Worm (Caenorhabditis elegans) whole organism, L1 larva: Measurements from ENCODE around the gene frpr-10.

Experiments
- C16A3.4 ChIP-seq: fragments of 150-350 bp; optimal IDR thresholded peaks from 2 replicates; lab custom pipeline; 2014; ENCODE audit warnings: missing biosample characterization, missing genetic modification characterization
- Y116A8C.19 ChIP-seq: sonication (generic microtip); optimal IDR thresholded peaks from 2 replicates; lab custom pipeline; 2016; ENCODE audit warnings: missing compliant biosample characterization, missing genetic modification characterization, borderline replicate concordance
- blmp-1 ChIP-seq: fragments of 150-350 bp; optimal IDR thresholded peaks from 2 replicates; lab custom pipeline; 2014; ENCODE audit warnings: missing biosample characterization, missing genetic modification characterization
- ceh-63 ChIP-seq: fragments of 200-800 bp; sonication (Bioruptor generic); optimal IDR thresholded peaks from 2 replicates; lab custom pipeline; 2018; ENCODE audit warnings: mild to moderate bottlenecking, missing genetic modification characterization, missing compliant biosample characterization
- ceh-8 ChIP-seq: fragments of 200-800 bp; sonication (Bioruptor generic); optimal IDR thresholded peaks from 2 replicates; lab custom pipeline; 2018; ENCODE audit warnings: mild to moderate bottlenecking, missing genetic modification characterization, moderate library complexity, missing compliant biosample characterization
- ceh-82 ChIP-seq, 3 experiments: fragments of 150-350 bp in 1 of 3; sonication (generic microtip) in 2 of 3; optimal IDR thresholded peaks; 2 replicates each; lab custom pipeline; 2014 to 2017; ENCODE audit warnings: missing biosample characterization in 3 of 3, missing genetic modification characterization in 3 of 3
- ceh-88 ChIP-seq: fragments of 200-800 bp; sonication (Bioruptor generic); IDR thresholded peaks from 2 replicates; pipeline ENCODE4 v1.3.6; 2022; ENCODE audit warnings: missing genetic modification characterization, missing compliant biosample characterization
- dpl-1 ChIP-seq, 3 experiments: fragments of 150-350 bp in 2 of 3; sonication (generic microtip) in 1 of 3; optimal IDR thresholded peaks; 2 replicates each; lab custom pipeline; 2014 to 2017; ENCODE audit warnings: missing biosample characterization in 3 of 3, missing genetic modification characterization in 3 of 3, missing genetic modification reagents in 3 of 3
- dsc-1 ChIP-seq: sonication (generic microtip); optimal IDR thresholded peaks from 2 replicates; lab custom pipeline; 2016; ENCODE audit warnings: mild to moderate bottlenecking, missing genetic modification characterization, missing compliant biosample characterization
- efl-1 ChIP-seq, 4 experiments: fragments of 150-350 bp; optimal IDR thresholded peaks in 3 of 4; peaks in 1 of 4; 1 replicate in 1 of 4; 2 replicates in 3 of 4; lab custom pipeline; 2014; ENCODE audit warnings: missing biosample characterization in 2 of 4, missing genetic modification characterization in 2 of 4, missing genetic modification reagents in 2 of 4
- egl-13 ChIP-seq: sonication (generic microtip); optimal IDR thresholded peaks from 2 replicates; lab custom pipeline; 2016; ENCODE audit warnings: missing genotype, missing genetic modification reagents, missing genetic modification characterization, missing compliant biosample characterization
- elt-2 ChIP-seq: sonication (generic microtip); optimal IDR thresholded peaks from 2 replicates; lab custom pipeline; 2016; ENCODE audit warnings: missing genetic modification characterization, mild to moderate bottlenecking, inconsistent platforms, missing compliant biosample characterization, missing genetic modification reagents
- elt-3 ChIP-seq, 6 experiments: fragments of 150-350 bp in 1 of 6; sonication (generic microtip); optimal IDR thresholded peaks; 2 replicates each; lab custom pipeline; 2017 to 2018; ENCODE audit warnings: missing biosample characterization in 6 of 6, missing genetic modification characterization in 6 of 6, inconsistent platforms in 1 of 6
- fkh-10 ChIP-seq: sonication (generic microtip); optimal IDR thresholded peaks from 2 replicates; lab custom pipeline; 2017; ENCODE audit warnings: missing biosample characterization, missing genetic modification reagents, missing genetic modification characterization
- fkh-8 ChIP-seq: sonication (generic microtip); optimal IDR thresholded peaks from 2 replicates; lab custom pipeline; 2016; ENCODE audit warnings: mild to moderate bottlenecking, missing genetic modification characterization, missing compliant biosample characterization
- fos-1 ChIP-seq: fragments of 150-350 bp; optimal IDR thresholded peaks from 2 replicates; lab custom pipeline; 2014; ENCODE audit warnings: missing biosample characterization, missing genetic modification characterization
- grh-1 ChIP-seq: fragments of 200-800 bp; sonication (Bioruptor generic); IDR thresholded peaks from 2 replicates; pipeline ENCODE4 v1.3.6; 2022; ENCODE audit warnings: missing genetic modification reagents, missing genetic modification characterization, missing compliant biosample characterization
- hlh-17 ChIP-seq: fragments of 200-800 bp; sonication (Bioruptor generic); optimal IDR thresholded peaks from 2 replicates; lab custom pipeline; 2018; ENCODE audit warnings: missing genetic modification characterization, mild to moderate bottlenecking, missing compliant biosample characterization, moderate library complexity, borderline replicate concordance
- hlh-4 ChIP-seq: sonication (generic microtip); optimal IDR thresholded peaks from 2 replicates; lab custom pipeline; 2016; ENCODE audit warnings: mild to moderate bottlenecking, missing genetic modification characterization, missing compliant biosample characterization
- isw-1 ChIP-seq: fragments of 200-800 bp; sonication (Bioruptor generic); IDR thresholded peaks from 2 replicates; pipeline ENCODE4 v1.3.6; 2022; ENCODE audit warnings: missing genetic modification characterization, missing compliant biosample characterization
- jun-1 ChIP-seq: fragments of 150-350 bp; optimal IDR thresholded peaks from 2 replicates; lab custom pipeline; 2014; ENCODE audit warnings: missing biosample characterization, missing genetic modification reagents, missing genetic modification characterization
- lin-13 ChIP-seq: fragments of 150-350 bp; optimal IDR thresholded peaks from 2 replicates; lab custom pipeline; 2014; ENCODE audit warnings: missing biosample characterization, missing genetic modification reagents, missing genetic modification characterization
- lin-14 ChIP-seq: fragments of 200-800 bp; sonication (Bioruptor generic); optimal IDR thresholded peaks from 2 replicates; lab custom pipeline; 2018; ENCODE audit warnings: mild to moderate bottlenecking, missing genetic modification characterization, moderate library complexity, missing compliant biosample characterization
- lin-15B ChIP-seq: fragments of 150-350 bp; sonication (generic microtip); optimal IDR thresholded peaks from 3 replicates; lab custom pipeline; 2014; ENCODE audit warnings: missing biosample characterization, missing genetic modification characterization
- lin-35 ChIP-seq, 2 experiments: fragments of 150-350 bp; optimal IDR thresholded peaks; 2 replicates each; lab custom pipeline; 2014; ENCODE audit warnings: missing biosample characterization in 2 of 2, missing genetic modification characterization in 2 of 2, missing genetic modification reagents in 2 of 2
- lir-3 ChIP-seq: sonication (generic microtip); optimal IDR thresholded peaks from 2 replicates; lab custom pipeline; 2016; ENCODE audit warnings: mild to moderate bottlenecking, missing genetic modification characterization, moderate library complexity, missing compliant biosample characterization; ENCODE audit not compliant: poor library complexity
- lsy-2 ChIP-seq, 2 experiments: fragments of 150-350 bp; optimal IDR thresholded peaks; 2 replicates each; lab custom pipeline; 2014; ENCODE audit warnings: missing biosample characterization in 2 of 2, missing genetic modification characterization in 2 of 2
- mab-9 ChIP-seq: fragments of 200-800 bp; sonication (Bioruptor generic); IDR thresholded peaks from 2 replicates; pipeline ENCODE4 v1.3.6; 2022; ENCODE audit warnings: missing genetic modification reagents, missing genetic modification characterization, missing compliant biosample characterization
- mdl-1 ChIP-seq, 2 experiments: fragments of 150-350 bp; optimal IDR thresholded peaks; 2 replicates each; lab custom pipeline; 2014 to 2017; ENCODE audit warnings: missing biosample characterization in 2 of 2, missing genetic modification characterization in 2 of 2, inconsistent platforms in 1 of 2
- mef-2 ChIP-seq: fragments of 150-350 bp; optimal IDR thresholded peaks from 2 replicates; lab custom pipeline; 2014; ENCODE audit warnings: missing biosample characterization, missing genetic modification characterization
- mep-1 ChIP-seq: fragments of 150-350 bp; optimal IDR thresholded peaks from 2 replicates; lab custom pipeline; 2014; ENCODE audit warnings: missing biosample characterization, missing genetic modification characterization
- nhr-11 ChIP-seq: fragments of 150-350 bp; optimal IDR thresholded peaks from 2 replicates; lab custom pipeline; 2014; ENCODE audit warnings: missing biosample characterization, missing genetic modification characterization
- nhr-19 ChIP-seq: fragments of 200-800 bp; sonication (Bioruptor generic); conservative IDR thresholded peaks from 2 replicates; pipeline ENCODE4 v1.3.6; 2022; ENCODE audit warnings: missing genetic modification characterization, missing compliant biosample characterization
- nhr-20 ChIP-seq: sonication (generic microtip); optimal IDR thresholded peaks from 2 replicates; lab custom pipeline; 2016; ENCODE audit warnings: mild to moderate bottlenecking, missing genetic modification characterization, missing compliant biosample characterization
- nhr-71 ChIP-seq: sonication (generic microtip); optimal IDR thresholded peaks from 2 replicates; lab custom pipeline; 2016; ENCODE audit warnings: mild to moderate bottlenecking, missing genetic modification characterization, moderate library complexity, missing compliant biosample characterization
- nhr-77 ChIP-seq: fragments of 150-350 bp; optimal IDR thresholded peaks from 2 replicates; lab custom pipeline; 2014; ENCODE audit warnings: missing biosample characterization, missing genetic modification characterization
- nhr-85 ChIP-seq: sonication (generic microtip); peaks from one replicate; lab custom pipeline; 2016; ENCODE audit warnings: missing genetic modification characterization, inconsistent platforms, missing compliant biosample characterization
- nhr-90 ChIP-seq: sonication (generic microtip); optimal IDR thresholded peaks from 2 replicates; lab custom pipeline; 2016; ENCODE audit warnings: mild to moderate bottlenecking, missing genetic modification characterization, missing compliant biosample characterization; ENCODE audit not compliant: poor library complexity
- pax-3 ChIP-seq: fragments of 200-800 bp; sonication (Bioruptor generic); optimal IDR thresholded peaks from 2 replicates; lab custom pipeline; 2018; ENCODE audit warnings: mild to moderate bottlenecking, missing genetic modification characterization, moderate library complexity, missing compliant biosample characterization
- pqm-1 ChIP-seq: sonication (generic microtip); optimal IDR thresholded peaks from 3 replicates; lab custom pipeline; 2017; ENCODE audit warnings: missing biosample characterization, missing genetic modification characterization
- skn-1 ChIP-seq: fragments of 150-350 bp; optimal IDR thresholded peaks from 2 replicates; lab custom pipeline; 2014; ENCODE audit warnings: missing biosample characterization, missing genetic modification characterization
- snu-23 ChIP-seq: sonication (generic microtip); optimal IDR thresholded peaks from 2 replicates; lab custom pipeline; 2016; ENCODE audit warnings: missing genetic modification characterization, missing compliant biosample characterization
- sox-4 ChIP-seq: sonication (generic microtip); optimal IDR thresholded peaks from 2 replicates; lab custom pipeline; 2016; ENCODE audit warnings: missing genetic modification characterization, missing compliant biosample characterization
- sptf-1 ChIP-seq: fragments of 150-350 bp; optimal IDR thresholded peaks from 2 replicates; lab custom pipeline; 2014; ENCODE audit warnings: missing biosample characterization, missing genetic modification characterization
- swsn-7 ChIP-seq: sonication (generic microtip); optimal IDR thresholded peaks from 2 replicates; lab custom pipeline; 2016; ENCODE audit warnings: missing genetic modification characterization, missing compliant biosample characterization
- tbx-2 ChIP-seq: sonication (generic microtip); optimal IDR thresholded peaks from 2 replicates; lab custom pipeline; 2016; ENCODE audit warnings: missing genetic modification characterization, missing compliant biosample characterization
- unc-86 ChIP-seq: sonication (generic microtip); optimal IDR thresholded peaks from 2 replicates; lab custom pipeline; 2016; ENCODE audit warnings: missing genetic modification characterization, missing compliant biosample characterization
- xbp-1 ChIP-seq: sonication (generic microtip); optimal IDR thresholded peaks from 2 replicates; lab custom pipeline; 2016; ENCODE audit warnings: missing genetic modification characterization, missing compliant biosample characterization
- zip-4 ChIP-seq: fragments of 200-800 bp; sonication (Bioruptor generic); optimal IDR thresholded peaks from 2 replicates; lab custom pipeline; 2018; ENCODE audit warnings: mild to moderate bottlenecking, missing genetic modification characterization, moderate library complexity, missing compliant biosample characterization

Gene frpr-10

ce11 chrIV:8013849-8014248 is 56.2 kb downstream of the frpr-10 start, which contains the start of gene C26B2.8:
C26B2.8 (plus strand) TSS chrIV:8014149.
- TF ChIP-seq zip-4 (GFP tag; lab: Kevin White, UChicago) (no peak), hlh-17 (GFP tag; lab: Kevin White, UChicago) (no peak), elt-3 (tag; optimal IDR thresholded peaks at IDR 0.05; lab: Kevin White, UChicago) (no peak), sptf-1 (no peak), mef-2 (no peak), lin-13 (GFP tag; lab: Kevin White, UChicago) (no peak), dpl-1 (GFP tag; optimal IDR thresholded peaks at IDR 0.05; lab: Kevin White, UChicago) (no peak), elt-2 (no peak), jun-1 (tag; lab: Kevin White, UChicago) (no peak), nhr-11 (tag; lab: Kevin White, UChicago) (no peak), pqm-1 (no peak)

ce11 chrIV:8015726-8016312 is 58.2 kb downstream of the frpr-10 start, which contains the start of gene C26B2.7:
C26B2.7 (plus strand) TSS chrIV:8016274.
- peak; percentile 22 for TF ChIP-seq lin-13 (GFP tag; lab: Kevin White, UChicago)
- TF ChIP-seq tbx-2, result peak; percentile 76
- peak; percentile 64; the same call in 1 of the 2 replicates for TF ChIP-seq mab-9 (GFP tag; lab: Robert Waterston, UW)
- TF ChIP-seq C16A3.4 (tag; lab: Kevin White, UChicago), result peak; percentile 41
- peak; percentile 82 for TF ChIP-seq nhr-90
- peak; percentile 88 for TF ChIP-seq lir-3 (tag; lab: Kevin White, UChicago)
- peak; percentile 76 for TF ChIP-seq pax-3 (tag; lab: Kevin White, UChicago)
- TF ChIP-seq snu-23 (GFP tag; lab: Kevin White, UChicago), result peak; percentile 82
- peak; percentile 47 to 82 (median 50) for TF ChIP-seq ceh-82 (tag; optimal IDR thresholded peaks at IDR 0.05; lab: Kevin White, UChicago)
- TF ChIP-seq egl-13 (tag; lab: Kevin White, UChicago), result peak; percentile 86
- TF ChIP-seq Y116A8C.19 (tag; lab: Kevin White, UChicago), result peak; percentile 28
- peak; percentile 85 for TF ChIP-seq nhr-19 (GFP tag; lab: Robert Waterston, UW)
- TF ChIP-seq nhr-77, result peak; percentile 33
- TF ChIP-seq nhr-85, result peak; percentile 67
- TF ChIP-seq mdl-1 (tag; optimal IDR thresholded peaks at IDR 0.05; lab: Kevin White, UChicago), result peak in 1 of 2 experiments; percentile 52
- TF ChIP-seq ceh-8 (GFP tag; lab: Kevin White, UChicago), result peak; percentile 37
- peak; percentile 81 for TF ChIP-seq swsn-7
- peak; percentile 83 for TF ChIP-seq dsc-1 (tag; lab: Kevin White, UChicago)
- peak; percentile 69 to 85 (median 81) for TF ChIP-seq dpl-1 (GFP tag; optimal IDR thresholded peaks at IDR 0.05; lab: Kevin White, UChicago)
- peak; percentile 54 for TF ChIP-seq ceh-63
- peak; percentile 7 for TF ChIP-seq hlh-4
- peak; percentile 69 to 82 for TF ChIP-seq efl-1 (optimal IDR thresholded peaks at IDR 0.05; lab: Kevin White, UChicago)
- peak; percentile 83 to 98 for TF ChIP-seq efl-1 (GFP tag; optimal IDR thresholded peaks at IDR 0.05 in 1 of 2; lab: Kevin White, UChicago)
- peak; percentile 34 for TF ChIP-seq skn-1 (tag; lab: Kevin White, UChicago)
- TF ChIP-seq fkh-8 (tag; lab: Kevin White, UChicago), result peak; percentile 75
- peak; percentile 21 for TF ChIP-seq fos-1 (tag; lab: Kevin White, UChicago)
- TF ChIP-seq lin-35 (GFP tag; optimal IDR thresholded peaks at IDR 0.05; lab: Kevin White, UChicago), result peak; percentile 76 to 89
- TF ChIP-seq lin-15B (tag; lab: Kevin White, UChicago), result peak; percentile 36
- peak; percentile 84 for TF ChIP-seq unc-86 (tag; lab: Kevin White, UChicago)
- TF ChIP-seq nhr-71 (tag; lab: Kevin White, UChicago), result peak; percentile 88
- 0 out of 2 replicates have a peak, but pooled peaks have one; percentile 27 for TF ChIP-seq grh-1 (GFP tag; lab: Robert Waterston, UW)
- peak; percentile 22 for TF ChIP-seq mep-1 (tag; lab: Kevin White, UChicago)
- peak; percentile 47 for TF ChIP-seq fkh-10 (GFP tag; lab: Kevin White, UChicago)
- TF ChIP-seq blmp-1, result peak; percentile 31
- TF ChIP-seq lin-14 (GFP tag; lab: Kevin White, UChicago), result peak; percentile 81
- TF ChIP-seq isw-1, result peak; percentile 81
- TF ChIP-seq sox-4, result peak; percentile 83
- peak; percentile 84 for TF ChIP-seq xbp-1 (tag; lab: Kevin White, UChicago)
- peak; percentile 69 to 80 for TF ChIP-seq lsy-2 (tag; optimal IDR thresholded peaks at IDR 0.05; lab: Kevin White, UChicago)
- peak; percentile 86 for TF ChIP-seq ceh-88
- TF ChIP-seq nhr-20, result peak; percentile 83
